Fruit fly (Drosophila melanogaster) whole organism, adult: ENCODE results near the gene Gad1.

Experiments used
- CG1620 ChIP-seq: fragments of 200-800 bp; sonication (Bioruptor generic); optimal IDR thresholded peaks from 2 replicates; lab custom pipeline; 2016; ENCODE audit warnings: missing biosample characterization, missing genetic modification characterization
- CG5204 ChIP-seq: fragments of 200-800 bp; sonication (Bioruptor generic); optimal IDR thresholded peaks from 2 replicates; lab custom pipeline; 2016; ENCODE audit warnings: missing biosample characterization, missing genetic modification characterization
- Hr96 ChIP-seq: fragments of 200-800 bp; sonication (Bioruptor generic); optimal IDR thresholded peaks from 2 replicates; lab custom pipeline; 2016; ENCODE audit warnings: missing biosample characterization, missing genetic modification characterization
- pad ChIP-seq: fragments of 200-800 bp; sonication (Bioruptor generic); optimal IDR thresholded peaks from 3 replicates; lab custom pipeline; 2017; ENCODE audit warnings: missing biosample characterization, missing genetic modification characterization, mild to moderate bottlenecking, moderate library complexity, missing genetic modification reagents

DNA sequence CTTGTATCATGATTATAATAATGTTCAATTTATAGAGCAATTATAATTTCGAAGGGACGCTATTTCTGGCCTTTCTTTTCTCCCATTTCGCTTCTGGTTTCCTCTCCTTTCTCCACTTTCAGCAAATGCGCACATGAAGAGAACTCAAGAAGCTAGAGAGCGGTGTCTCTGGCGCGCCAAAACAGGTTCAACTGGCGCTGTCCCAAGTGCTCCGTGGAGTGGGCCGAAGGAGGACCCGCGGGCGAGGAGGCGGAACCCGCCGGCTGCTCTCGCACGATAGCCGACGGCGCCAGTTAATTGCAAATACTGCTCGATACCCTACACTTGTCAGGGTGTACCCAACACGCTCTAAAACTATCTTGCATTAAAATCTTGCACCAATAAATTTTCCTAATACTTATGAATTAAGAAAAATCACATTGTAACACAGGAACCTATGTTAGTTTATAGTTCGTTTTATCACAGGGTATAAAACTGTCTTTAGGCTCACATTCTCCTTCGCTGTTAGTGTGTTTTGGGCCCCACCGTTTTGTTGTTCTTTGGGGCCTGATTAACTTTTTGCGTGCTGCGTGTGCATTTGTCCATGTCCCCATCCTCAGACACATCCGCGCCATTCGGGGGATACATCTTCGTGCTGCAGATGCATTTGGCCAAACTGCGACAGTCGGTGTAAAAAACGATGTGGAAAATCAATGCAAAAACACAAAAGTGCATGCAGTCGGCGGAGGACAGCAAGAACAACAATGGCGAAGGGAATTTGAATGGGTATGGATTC is 18.1 kb downstream of the Gad1 start:
- TF ChIP-seq CG1620 (GFP tag; lab: Kevin White, UChicago) = no peak
- TF ChIP-seq pad = no peak
- TF ChIP-seq Hr96 (GFP tag; lab: Kevin White, UChicago) = peak; percentile 19
- TF ChIP-seq CG5204 (GFP tag; lab: Kevin White, UChicago) = no peak
